Worm (Caenorhabditis elegans) whole organism, mixed stage, embryonic: Measurements from ENCODE around the gene T23B12.5.

Source experiments
- M03D4.4 ChIP-seq: sonication (generic microtip); optimal IDR thresholded peaks from 2 replicates; lab custom pipeline; 2017; ENCODE audit warnings: mild to moderate bottlenecking, missing genetic modification characterization, missing compliant biosample characterization
- bed-3 ChIP-seq: fragments of 200-800 bp; sonication (Bioruptor generic); optimal IDR thresholded peaks from 3 replicates; lab custom pipeline; 2018; ENCODE audit warnings: mild to moderate bottlenecking, missing genetic modification characterization, moderate library complexity, missing compliant biosample characterization
- blmp-1 ChIP-seq: fragments of 150-350 bp; optimal IDR thresholded peaks from 2 replicates; lab custom pipeline; 2014; ENCODE audit warnings: missing biosample characterization, missing genetic modification characterization
- ceh-39 ChIP-seq: fragments of 150-350 bp; optimal IDR thresholded peaks from 2 replicates; lab custom pipeline; 2014; ENCODE audit warnings: missing biosample characterization, missing genetic modification characterization
- ceh-43 ChIP-seq: fragments of 200-800 bp; sonication (Bioruptor generic); optimal IDR thresholded peaks from 2 replicates; lab custom pipeline; 2018; ENCODE audit warnings: mild to moderate bottlenecking, missing genetic modification characterization, moderate library complexity, missing compliant biosample characterization
- ceh-83 ChIP-seq: fragments of 200-800 bp; sonication (Bioruptor generic); optimal IDR thresholded peaks from 2 replicates; lab custom pipeline; 2018; ENCODE audit warnings: mild to moderate bottlenecking, missing genetic modification characterization, missing compliant biosample characterization
- ces-1 ChIP-seq: fragments of 150-350 bp; optimal IDR thresholded peaks from 2 replicates; lab custom pipeline; 2014; ENCODE audit warnings: missing biosample characterization, missing genetic modification reagents, missing genetic modification characterization
- cnd-1 ChIP-seq: fragments of 200-800 bp; sonication (Bioruptor generic); optimal IDR thresholded peaks from 2 replicates; lab custom pipeline; 2018; ENCODE audit warnings: mild to moderate bottlenecking, missing genetic modification characterization, missing compliant biosample characterization
- elt-1 ChIP-seq: sonication (generic microtip); optimal IDR thresholded peaks from 2 replicates; lab custom pipeline; 2017; ENCODE audit warnings: missing genetic modification characterization, mild to moderate bottlenecking, missing compliant biosample characterization, antibody characterized with exemption, moderate library complexity, borderline replicate concordance; ENCODE audit not compliant: insufficient read depth
- elt-3 ChIP-seq: fragments of 150-350 bp; optimal IDR thresholded peaks from 2 replicates; lab custom pipeline; 2014; ENCODE audit warnings: missing biosample characterization, missing genetic modification characterization
- flh-1 ChIP-seq: fragments of 200-800 bp; sonication (Bioruptor generic); optimal IDR thresholded peaks from 2 replicates; lab custom pipeline; 2018; ENCODE audit warnings: mild to moderate bottlenecking, missing genetic modification characterization, moderate library complexity, missing compliant biosample characterization
- ham-2 ChIP-seq: fragments of 200-800 bp; sonication (Bioruptor generic); optimal IDR thresholded peaks from 2 replicates; lab custom pipeline; 2018; ENCODE audit warnings: mild to moderate bottlenecking, missing genetic modification characterization, missing compliant biosample characterization
- hlh-1 ChIP-seq: fragments of 150-350 bp; optimal IDR thresholded peaks from 2 replicates; lab custom pipeline; 2014; ENCODE audit warnings: missing biosample characterization, missing genetic modification reagents, missing genetic modification characterization
- lin-13 ChIP-seq: fragments of 150-350 bp; optimal IDR thresholded peaks from 2 replicates; lab custom pipeline; 2014; ENCODE audit warnings: missing biosample characterization, missing genetic modification characterization
- lin-32 ChIP-seq: fragments of 200-800 bp; sonication (Bioruptor generic); optimal IDR thresholded peaks from 2 replicates; lab custom pipeline; 2018; ENCODE audit warnings: mild to moderate bottlenecking, missing genetic modification characterization, missing compliant biosample characterization
- lsy-2 ChIP-seq: fragments of 150-350 bp; optimal IDR thresholded peaks from 2 replicates; lab custom pipeline; 2014; ENCODE audit warnings: missing biosample characterization, missing genetic modification characterization
- mab-5 ChIP-seq: fragments of 150-350 bp; optimal IDR thresholded peaks from 2 replicates; lab custom pipeline; 2014; ENCODE audit warnings: missing biosample characterization, missing genetic modification characterization
- mep-1 ChIP-seq: fragments of 150-350 bp; optimal IDR thresholded peaks from 2 replicates; lab custom pipeline; 2017; ENCODE audit warnings: missing biosample characterization, missing genetic modification reagents, missing genetic modification characterization, inconsistent platforms
- nhr-12 ChIP-seq: fragments of 150-350 bp; optimal IDR thresholded peaks from 2 replicates; lab custom pipeline; 2014; ENCODE audit warnings: missing biosample characterization, missing genetic modification characterization
- nhr-2 ChIP-seq: fragments of 150-350 bp; optimal IDR thresholded peaks from 2 replicates; lab custom pipeline; 2014; ENCODE audit warnings: missing biosample characterization, missing genetic modification characterization
- nhr-237 ChIP-seq: fragments of 150-350 bp; optimal IDR thresholded peaks from 2 replicates; lab custom pipeline; 2014; ENCODE audit warnings: missing biosample characterization, missing genetic modification characterization
- nhr-28 ChIP-seq: fragments of 150-350 bp; optimal IDR thresholded peaks from 2 replicates; lab custom pipeline; 2014; ENCODE audit warnings: missing biosample characterization, missing genetic modification characterization
- nhr-76 ChIP-seq: sonication (generic microtip); optimal IDR thresholded peaks from 2 replicates; lab custom pipeline; 2017; ENCODE audit warnings: missing biosample characterization, missing genetic modification characterization
- pha-4 ChIP-seq: fragments of 150-350 bp; optimal IDR thresholded peaks from 2 replicates; lab custom pipeline; 2018; ENCODE audit warnings: missing biosample characterization, missing genetic modification reagents, missing genetic modification characterization
- sem-2 ChIP-seq: fragments of 200-800 bp; sonication (Bioruptor generic); optimal IDR thresholded peaks from 2 replicates; lab custom pipeline; 2018; ENCODE audit warnings: mild to moderate bottlenecking, missing genetic modification characterization, missing compliant biosample characterization
- snpc-4 ChIP-seq: fragments of 150-350 bp; optimal IDR thresholded peaks from 2 replicates; lab custom pipeline; 2014; ENCODE audit warnings: missing biosample characterization, missing genetic modification characterization
- sptf-1 ChIP-seq: sonication (generic microtip); optimal IDR thresholded peaks from 2 replicates; lab custom pipeline; 2017; ENCODE audit warnings: mild to moderate bottlenecking, missing genetic modification characterization, moderate library complexity, missing compliant biosample characterization
- tbx-8 ChIP-seq: fragments of 200-800 bp; sonication (Bioruptor generic); optimal IDR thresholded peaks from 2 replicates; lab custom pipeline; 2018; ENCODE audit warnings: mild to moderate bottlenecking, missing genetic modification characterization, moderate library complexity, missing compliant biosample characterization
- unc-120 ChIP-seq: sonication (generic microtip); optimal IDR thresholded peaks from 2 replicates; lab custom pipeline; 2017; ENCODE audit warnings: missing genetic modification characterization, missing compliant biosample characterization; ENCODE audit not compliant: poor library complexity, severe bottlenecking
- unc-39 ChIP-seq: fragments of 150-350 bp; optimal IDR thresholded peaks from 2 replicates; lab custom pipeline; 2014; ENCODE audit warnings: missing biosample characterization, missing genetic modification characterization
- unc-62 ChIP-seq: fragments of 150-350 bp; optimal IDR thresholded peaks from 2 replicates; lab custom pipeline; 2014; ENCODE audit warnings: missing biosample characterization, missing genetic modification reagents, missing genetic modification characterization
- zip-8 ChIP-seq: fragments of 150-350 bp; optimal IDR thresholded peaks from 2 replicates; lab custom pipeline; 2014; ENCODE audit warnings: missing biosample characterization, missing genetic modification characterization

T23B12.5 gene

ce11 chrV:8403916-8404315, 43.9 kb downstream of the T23B12.5 start:
- TF ChIP-seq unc-62 (GFP tag; lab: Kevin White, UChicago) (no peak), mab-5 (no peak), M03D4.4 (tag; lab: Kevin White, UChicago) (no peak), nhr-28 (tag; lab: Kevin White, UChicago) (no peak), zip-8 (tag; lab: Kevin White, UChicago) (no peak), nhr-76 (tag; lab: Kevin White, UChicago) (no peak), blmp-1 (no peak), ceh-43 (GFP tag; lab: Kevin White, UChicago) (no peak), ces-1 (GFP tag; lab: Kevin White, UChicago) (no peak), lin-13 (no peak), cnd-1 (no peak), lin-32 (GFP tag; lab: Kevin White, UChicago) (no peak), ham-2 (no peak), nhr-237 (tag; lab: Kevin White, UChicago) (no peak), pha-4 (no peak)

DNA sequence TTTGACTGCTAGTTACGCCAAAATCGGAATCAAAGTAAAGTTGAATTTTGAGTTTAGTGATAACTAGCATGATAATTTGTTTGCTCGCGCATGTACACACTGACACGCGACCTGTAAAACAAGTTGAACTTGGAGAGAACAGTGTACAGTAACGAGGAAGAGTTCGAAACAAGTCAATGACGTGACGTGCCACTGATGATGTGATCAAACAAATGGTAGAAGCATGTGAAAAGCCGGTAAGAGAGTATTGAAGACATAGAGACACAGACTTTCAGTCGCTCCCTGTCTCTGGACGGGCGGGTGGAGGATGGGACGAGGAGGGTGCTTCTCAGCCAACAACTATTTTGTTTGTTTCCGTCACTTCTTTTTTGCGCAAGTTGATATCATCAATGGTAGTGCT, 44.7 kb downstream of the T23B12.5 start:
- no peak for TF ChIP-seq zip-8 (tag; lab: Kevin White, UChicago)
- no peak for TF ChIP-seq lin-32 (GFP tag; lab: Kevin White, UChicago)
- no peak for TF ChIP-seq sem-2
- TF ChIP-seq mep-1 (tag; lab: Kevin White, UChicago), result no peak
- TF ChIP-seq unc-39, result no peak
- no peak for TF ChIP-seq elt-1 (tag; lab: Kevin White, UChicago)
- TF ChIP-seq unc-120 (tag; lab: Kevin White, UChicago), result no peak
- TF ChIP-seq unc-62 (GFP tag; lab: Kevin White, UChicago), result no peak
- no peak for TF ChIP-seq nhr-237 (tag; lab: Kevin White, UChicago)
- no peak for TF ChIP-seq hlh-1 (tag; lab: Kevin White, UChicago)
- TF ChIP-seq sptf-1 (tag; lab: Kevin White, UChicago), result no peak
- no peak for TF ChIP-seq cnd-1

DNA sequence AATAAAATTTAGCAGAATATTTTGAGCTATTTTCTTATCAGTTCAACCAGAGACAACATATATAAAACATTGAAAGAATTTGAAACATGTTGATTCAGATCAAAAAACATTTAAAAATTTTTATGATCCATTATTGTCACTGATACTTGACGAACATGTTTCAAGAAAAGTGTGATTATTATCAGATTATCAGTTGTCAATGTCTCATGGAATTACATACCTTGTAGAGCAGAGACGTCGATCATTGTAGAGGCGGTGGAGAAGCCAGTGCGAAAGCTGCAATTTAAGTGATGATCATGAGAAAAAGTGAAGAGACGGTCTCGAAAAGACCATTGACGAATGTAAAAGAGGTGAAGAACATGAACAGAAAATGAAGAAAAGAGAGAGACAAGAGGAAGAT, 45.4 kb downstream of the T23B12.5 start, which contains the start of gene F52E1.9:
F52E1.9 (minus strand) TSS at position 278 of the 400 bp plus-strand sequence.
- no peak for TF ChIP-seq lsy-2 (tag; lab: Kevin White, UChicago)
- no peak for TF ChIP-seq M03D4.4 (tag; lab: Kevin White, UChicago)
- no peak for TF ChIP-seq ceh-43 (GFP tag; lab: Kevin White, UChicago)
- no peak for TF ChIP-seq sem-2
- TF ChIP-seq bed-3 (GFP tag; lab: Kevin White, UChicago), result no peak
- no peak for TF ChIP-seq blmp-1
- no peak for TF ChIP-seq elt-3 (tag; lab: Kevin White, UChicago)
- no peak for TF ChIP-seq sptf-1 (tag; lab: Kevin White, UChicago)
- no peak for TF ChIP-seq nhr-28 (tag; lab: Kevin White, UChicago)

DNA sequence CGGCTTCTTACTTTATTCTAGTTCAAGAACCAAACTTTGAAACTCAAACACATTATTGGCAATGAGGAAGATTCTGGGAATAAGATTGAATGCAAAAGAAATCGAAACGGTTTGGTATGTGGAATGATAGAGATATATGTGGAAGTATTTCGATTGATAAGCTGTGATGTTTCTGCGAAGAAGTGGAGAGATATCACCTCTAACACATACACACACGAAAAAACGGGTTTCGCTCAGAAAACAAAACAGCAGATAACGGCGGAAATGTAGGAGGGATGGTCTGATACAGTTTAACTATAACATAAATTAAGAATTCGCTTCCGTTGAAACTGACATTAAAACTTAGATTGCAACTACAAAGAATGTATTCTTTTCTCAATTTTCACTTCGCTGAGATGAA, 46.6 kb downstream of the T23B12.5 start:
- TF ChIP-seq lsy-2 (tag; lab: Kevin White, UChicago), result no peak
- TF ChIP-seq nhr-28 (tag; lab: Kevin White, UChicago), result no peak
- TF ChIP-seq snpc-4 (tag; lab: Kevin White, UChicago), result no peak
- TF ChIP-seq cnd-1, result no peak
- TF ChIP-seq zip-8 (tag; lab: Kevin White, UChicago), result no peak
- TF ChIP-seq nhr-2, result no peak
- no peak for TF ChIP-seq ceh-83 (GFP tag; lab: Kevin White, UChicago)
- no peak for TF ChIP-seq unc-120 (tag; lab: Kevin White, UChicago)
- TF ChIP-seq mep-1 (tag; lab: Kevin White, UChicago), result no peak
- no peak for TF ChIP-seq hlh-1 (tag; lab: Kevin White, UChicago)
- no peak for TF ChIP-seq bed-3 (GFP tag; lab: Kevin White, UChicago)

- TF ChIP-seq ceh-83 (GFP tag; lab: Kevin White, UChicago), result no peak
- no peak for TF ChIP-seq lin-13
- TF ChIP-seq tbx-8 (GFP tag; lab: Kevin White, UChicago), result no peak
- TF ChIP-seq elt-1 (tag; lab: Kevin White, UChicago), result no peak
- no peak for TF ChIP-seq ceh-39 (tag; lab: Kevin White, UChicago)
- no peak for TF ChIP-seq flh-1 (GFP tag; lab: Kevin White, UChicago)
- TF ChIP-seq unc-39, result no peak
- TF ChIP-seq nhr-237 (tag; lab: Kevin White, UChicago), result no peak
- TF ChIP-seq mep-1 (tag; lab: Kevin White, UChicago), result no peak
- no peak for TF ChIP-seq unc-120 (tag; lab: Kevin White, UChicago)
- no peak for TF ChIP-seq zip-8 (tag; lab: Kevin White, UChicago)
- TF ChIP-seq sptf-1 (tag; lab: Kevin White, UChicago), result no peak
- TF ChIP-seq blmp-1, result no peak
- no peak for TF ChIP-seq nhr-76 (tag; lab: Kevin White, UChicago)
- no peak for TF ChIP-seq mab-5
- no peak for TF ChIP-seq cnd-1
- no peak for TF ChIP-seq nhr-12
- no peak for TF ChIP-seq elt-3 (tag; lab: Kevin White, UChicago)
Observed at ce11 chrV:8400808-8401207, 47.0 kb downstream of the T23B12.5 start.
